Worm (Caenorhabditis elegans) whole organism, L4/young adult: ENCODE data around the gene vig-1.

Experiments
- W03F9.2 ChIP-seq: fragments of 150-350 bp; optimal IDR thresholded peaks from 2 replicates; lab custom pipeline; 2014; ENCODE audit warnings: missing biosample characterization, missing genetic modification characterization
- dao-5 ChIP-seq: sonication (generic microtip); optimal IDR thresholded peaks from 2 replicates; lab custom pipeline; 2016; ENCODE audit warnings: missing genotype, missing genetic modification characterization, moderate library complexity, missing compliant biosample characterization
- him-1 ChIP-seq: sonication (generic microtip); optimal IDR thresholded peaks from 2 replicates; lab custom pipeline; 2016; ENCODE audit warnings: missing genotype, missing genetic modification reagents, missing genetic modification characterization, missing compliant biosample characterization

- no peak for TF ChIP-seq him-1 (tag; lab: Kevin White, UChicago)
- no peak for TF ChIP-seq W03F9.2
- no peak for TF ChIP-seq dao-5 (tag; lab: Kevin White, UChicago)
These were observed 23.1 kb upstream of the vig-1 start for ce11 chrII:1297697-1298093.
